In genomic region chrX:3969353-3969752, ce11 we compare ENCODE assay signal across 2 worm cellular contexts.
A peak's percentile ranks its signal among the peaks of the same experiment; 100 is the strongest.
TF ChIP-seq lines count a peak whose summit lies in the region.

No protein-coding gene starts in this region.

TF ChIP-seq in whole organism, L1 larva, 84 proteins besides CTCF, POLR2A, EP300 and RAD21 (continued from another document):
- TF ChIP-seq elt-2 (tag; optimal IDR thresholded peaks at IDR 0.05; lab: Kevin White, UChicago) (no peak), xbp-1 (tag; optimal IDR thresholded peaks at IDR 0.05; lab: Kevin White, UChicago) (peak; percentile 12), lir-3 (tag; optimal IDR thresholded peaks at IDR 0.05; lab: Kevin White, UChicago; ENCODE audit: poor library complexity) (no peak), nhr-19 (GFP tag; conservative IDR thresholded peaks at IDR 0.05; lab: Robert Waterston, UW) (peak; percentile 7; the same call in 1 of the 2 replicates), fos-1 (tag; optimal IDR thresholded peaks at IDR 0.05; lab: Kevin White, UChicago) (no peak), nhr-28 (tag; optimal IDR thresholded peaks at IDR 0.05; lab: Kevin White, UChicago) (no peak), snu-23 (GFP tag; optimal IDR thresholded peaks at IDR 0.05; lab: Kevin White, UChicago) (peak; percentile 19), vab-15 (tag; optimal IDR thresholded peaks at IDR 0.05; lab: Kevin White, UChicago) (no peak), egl-13 (tag; optimal IDR thresholded peaks at IDR 0.05; lab: Kevin White, UChicago) (no peak), dpl-1 (GFP tag; optimal IDR thresholded peaks at IDR 0.05; lab: Kevin White, UChicago) (no peak), zip-4 (GFP tag; optimal IDR thresholded peaks at IDR 0.05; lab: Kevin White, UChicago) (no peak), ceh-63 (GFP tag; optimal IDR thresholded peaks at IDR 0.05; lab: Kevin White, UChicago) (no peak), nhr-47 (tag; optimal IDR thresholded peaks at IDR 0.05; lab: Kevin White, UChicago) (no peak), skn-1 (tag; optimal IDR thresholded peaks at IDR 0.05; lab: Kevin White, UChicago) (peak; percentile 14), grh-1 (GFP tag; IDR thresholded peaks at IDR 0.05; lab: Robert Waterston, UW) (no peak), nhr-237 (tag; optimal IDR thresholded peaks at IDR 0.05; lab: Kevin White, UChicago) (no peak), zag-1 (tag; optimal IDR thresholded peaks at IDR 0.05; lab: Kevin White, UChicago) (no peak), lin-35 (GFP tag; optimal IDR thresholded peaks at IDR 0.05; lab: Kevin White, UChicago) (peak in 1 of 2 experiments; percentile 51), mef-2 (tag; optimal IDR thresholded peaks at IDR 0.05; lab: Kevin White, UChicago) (no peak), Y116A8C.19 (tag; optimal IDR thresholded peaks at IDR 0.05; lab: Kevin White, UChicago; ENCODE audit: borderline replicate concordance) (no peak), blmp-1 (tag; optimal IDR thresholded peaks at IDR 0.05; lab: Kevin White, UChicago) (peak; percentile 17), nhr-85 (tag; lab: Kevin White, UChicago) (no peak), aly-2 (tag; optimal IDR thresholded peaks at IDR 0.05; lab: Kevin White, UChicago) (no peak), unc-62 (GFP tag; optimal IDR thresholded peaks at IDR 0.05; lab: Kevin White, UChicago) (no peak), tlp-1 (tag; optimal IDR thresholded peaks at IDR 0.05; lab: Kevin White, UChicago) (no peak), F16B12.6 (tag; optimal IDR thresholded peaks at IDR 0.05; lab: Kevin White, UChicago) (no peak), rnt-1 (tag; optimal IDR thresholded peaks at IDR 0.05; lab: Kevin White, UChicago) (peak; percentile 66), pax-3 (tag; optimal IDR thresholded peaks at IDR 0.05; lab: Kevin White, UChicago) (no peak), mep-1 (tag; optimal IDR thresholded peaks at IDR 0.05; lab: Kevin White, UChicago) (peak; percentile 32)

TF ChIP-seq in whole organism, young adult, 124 proteins besides CTCF, POLR2A, EP300 and RAD21 (continued from another document):
- TF ChIP-seq ztf-18 (tag; optimal IDR thresholded peaks at IDR 0.05; lab: Kevin White, UChicago) (no peak), ztf-26 (tag; optimal IDR thresholded peaks at IDR 0.05; lab: Kevin White, UChicago) (no peak), dox-1 (GFP tag; IDR thresholded peaks at IDR 0.05; lab: Robert Waterston, UW) (no peak), Y67H2A.10 (GFP tag; conservative IDR thresholded peaks at IDR 0.05; lab: Robert Waterston, UW) (no peak), F52B5.7 (tag; optimal IDR thresholded peaks at IDR 0.05; lab: Kevin White, UChicago) (peak; percentile 33), K11D2.4 (GFP tag; IDR thresholded peaks at IDR 0.05; lab: Robert Waterston, UW) (peak; percentile 69; the same call in 1 of the 2 replicates), rpc-1 (optimal IDR thresholded peaks at IDR 0.05; lab: Kevin White, UChicago) (peak; percentile 74), rpc-1 (tag; optimal IDR thresholded peaks at IDR 0.05; lab: Kevin White, UChicago) (peak; percentile 77), ets-4 (GFP tag; optimal IDR thresholded peaks at IDR 0.05; lab: Kevin White, UChicago) (no peak), lin-26 (GFP tag; IDR thresholded peaks at IDR 0.05; lab: Robert Waterston, UW) (peak; percentile 78), F22D6.2 (tag; optimal IDR thresholded peaks at IDR 0.05; lab: Kevin White, UChicago) (no peak), F10E7.11 (tag; optimal IDR thresholded peaks at IDR 0.05; lab: Kevin White, UChicago) (no peak), D2030.7 (GFP tag; IDR thresholded peaks at IDR 0.05; lab: Robert Waterston, UW) (peak; percentile 70), snpc-3.4 (tag; optimal IDR thresholded peaks at IDR 0.05; lab: Kevin White, UChicago) (peak; percentile 70), ZK185.1 (tag; optimal IDR thresholded peaks at IDR 0.05; lab: Kevin White, UChicago; ENCODE audit: poor library complexity, severe bottlenecking) (peak; percentile 53), ztf-22 (GFP tag; optimal IDR thresholded peaks at IDR 0.05; lab: Kevin White, UChicago) (no peak), ztf-28 (GFP tag; IDR thresholded peaks at IDR 0.05; lab: Robert Waterston, UW) (0 out of 2 replicates have a peak, but pooled peaks have one; percentile 61), nhr-120 (GFP tag; IDR thresholded peaks at IDR 0.05; lab: Robert Waterston, UW) (no peak), dpff-1 (tag; optimal IDR thresholded peaks at IDR 0.05; lab: Kevin White, UChicago) (no peak), ccch-3 (GFP tag; optimal IDR thresholded peaks at IDR 0.05; lab: Kevin White, UChicago) (no peak), snpc-1.3 (tag; optimal IDR thresholded peaks at IDR 0.05; lab: Kevin White, UChicago; ENCODE audit: insufficient read depth) (peak; percentile 33), nfyb-1 (GFP tag; IDR thresholded peaks at IDR 0.05; lab: Robert Waterston, UW) (peak; percentile 41; the same call in 1 of the 2 replicates), attf-6 (GFP tag; IDR thresholded peaks at IDR 0.05; lab: Robert Waterston, UW) (0 out of 2 replicates have a peak, but pooled peaks have one; percentile 31), let-607 (tag; optimal IDR thresholded peaks at IDR 0.05; lab: Kevin White, UChicago) (no peak), ztf-25 (GFP tag; IDR thresholded peaks at IDR 0.05; lab: Robert Waterston, UW) (0 out of 2 replicates have a peak, but pooled peaks have one; percentile 62), F37B4.10 (GFP tag; IDR thresholded peaks at IDR 0.05; lab: Robert Waterston, UW) (0 out of 2 replicates have a peak, but pooled peaks have one; percentile 70), nfya-2 (GFP tag; IDR thresholded peaks at IDR 0.05; lab: Robert Waterston, UW) (no peak), hlh-26 (GFP tag; conservative IDR thresholded peaks at IDR 0.05; lab: Robert Waterston, UW) (no peak), ztf-3 (GFP tag; optimal IDR thresholded peaks at IDR 0.05; lab: Kevin White, UChicago) (no peak), madf-3 (GFP tag; IDR thresholded peaks at IDR 0.05; lab: Robert Waterston, UW) (no peak), F39B2.1 (GFP tag; IDR thresholded peaks at IDR 0.05; lab: Robert Waterston, UW) (no peak), ztf-6 (GFP tag; IDR thresholded peaks at IDR 0.05; lab: Robert Waterston, UW) (0 out of 2 replicates have a peak, but pooled peaks have one; percentile 29), athp-1 (tag; optimal IDR thresholded peaks at IDR 0.05; lab: Kevin White, UChicago) (no peak), hlh-12 (tag; optimal IDR thresholded peaks at IDR 0.05; lab: Kevin White, UChicago) (no peak), mcd-1 (GFP tag; IDR thresholded peaks at IDR 0.05; lab: Robert Waterston, UW) (0 out of 2 replicates have a peak, but pooled peaks have one; percentile 18), ama-1 (optimal IDR thresholded peaks at IDR 0.05; lab: Kevin White, UChicago) (no peak), ama-1 (GFP tag; optimal IDR thresholded peaks at IDR 0.05; lab: Kevin White, UChicago) (peak in 1 of 2 experiments; percentile 75)
